Worm (Caenorhabditis elegans) whole organism, L4 larva: Measurements from ENCODE around the gene F14F3.4.

Experiments
- ama-1 ChIP-seq: fragments of 150-350 bp; optimal IDR thresholded peaks from 2 replicates; lab custom pipeline; 2014; ENCODE audit warnings: inconsistent platforms, mixed read lengths
- fos-1 ChIP-seq: fragments of 150-350 bp; optimal IDR thresholded peaks from 2 replicates; lab custom pipeline; 2014; ENCODE audit warnings: missing biosample characterization, missing genetic modification characterization
- skn-1 ChIP-seq: fragments of 150-350 bp; optimal IDR thresholded peaks from 2 replicates; lab custom pipeline; 2014; ENCODE audit warnings: missing biosample characterization, missing genetic modification characterization
- unc-62 ChIP-seq, 3 experiments: fragments of 150-350 bp in 1 of 3; sonication (generic microtip); optimal IDR thresholded peaks in 2 of 3; peaks in 1 of 3; 1 replicate in 1 of 3; 2 replicates in 2 of 3; lab custom pipeline; 2014 to 2017; ENCODE audit warnings: missing biosample characterization in 3 of 3, missing genetic modification characterization in 3 of 3, missing genetic modification reagents in 3 of 3, missing genotype in 1 of 3

DNA sequence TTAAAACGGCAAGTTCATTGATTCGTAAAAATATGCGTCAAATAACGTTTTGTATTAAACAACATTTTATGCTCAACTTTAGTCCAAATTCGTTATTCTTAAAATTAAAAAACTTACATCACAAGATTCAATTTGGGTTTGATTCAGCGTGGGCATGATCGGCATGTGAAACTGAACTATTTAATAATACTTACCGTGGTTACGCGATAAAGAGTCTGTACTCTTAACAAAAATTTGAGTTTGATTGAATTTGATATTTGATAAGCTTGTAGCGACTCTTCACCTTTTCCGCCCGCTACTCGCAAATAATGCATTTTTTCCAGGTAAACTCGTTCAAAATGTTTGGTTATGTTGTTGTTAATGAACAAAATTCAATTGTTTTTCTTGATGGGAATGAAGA is 12.2 kb upstream of the F14F3.4 start, which contains the start of gene glo-3:
- TF ChIP-seq fos-1 (tag; lab: Kevin White, UChicago) (no peak), ama-1 (lab: Kevin White, UChicago) (no peak), skn-1 (tag; lab: Kevin White, UChicago) (no peak), unc-62 (GFP tag; optimal IDR thresholded peaks at IDR 0.05 in 1 of 2; lab: Kevin White, UChicago) (no peak), unc-62 (tag; optimal IDR thresholded peaks at IDR 0.05; lab: Kevin White, UChicago) (no peak)
